Fruit fly (Drosophila melanogaster) whole organism, embryonic: ENCODE data around the gene mia.
A peak's percentile ranks its signal among the peaks of the same experiment; 100 is the strongest.

Experiments used
- Ada2b ChIP-seq: fragments of 200-800 bp; sonication (Bioruptor generic); IDR thresholded peaks from 2 replicates; pipeline ENCODE4 v1.3.6; 2022; ENCODE audit warnings: missing biosample characterization, missing genetic modification characterization
- Blimp-1 ChIP-seq: fragments of 200-800 bp; sonication (Bioruptor generic); optimal IDR thresholded peaks from 3 replicates; lab custom pipeline; 2018; ENCODE audit warnings: missing biosample characterization, missing genetic modification characterization, mild to moderate bottlenecking, moderate library complexity, missing genetic modification reagents
- C15 ChIP-seq: fragments of 200-800 bp; sonication (Bioruptor generic); IDR thresholded peaks from 3 replicates; pipeline ENCODE4 v1.3.6; 2022; ENCODE audit warnings: missing biosample characterization, missing genetic modification characterization
- CG10274 ChIP-seq: fragments of 200-800 bp; sonication (Bioruptor generic); optimal IDR thresholded peaks from 3 replicates; lab custom pipeline; 2017; ENCODE audit warnings: missing biosample characterization, mild to moderate bottlenecking, missing genetic modification characterization
- CG10654 ChIP-seq: fragments of 200-800 bp; sonication (Bioruptor generic); optimal IDR thresholded peaks from 2 replicates; lab custom pipeline; 2016; ENCODE audit warnings: missing biosample characterization, missing genetic modification characterization
- CG10979 ChIP-seq: fragments of 200-800 bp; sonication (Bioruptor generic); optimal IDR thresholded peaks from 2 replicates; lab custom pipeline; 2018; ENCODE audit warnings: missing biosample characterization, mild to moderate bottlenecking, missing genetic modification characterization, moderate library complexity
- CG11093 ChIP-seq: fragments of 200-800 bp; sonication (Bioruptor generic); IDR thresholded peaks from 3 replicates; pipeline ENCODE4 v1.3.6; 2022; ENCODE audit warnings: missing biosample characterization, missing genetic modification characterization
- CG11560 ChIP-seq: fragments of 200-800 bp; sonication (Bioruptor generic); IDR thresholded peaks from 3 replicates; pipeline ENCODE4 v1.3.6; 2022; ENCODE audit warnings: missing biosample characterization, missing genetic modification characterization
- CG14860 ChIP-seq: fragments of 200-800 bp; sonication (Bioruptor generic); IDR thresholded peaks from 3 replicates; pipeline ENCODE4 v1.3.6; 2022; ENCODE audit warnings: missing biosample characterization, missing genetic modification characterization; ENCODE audit not compliant: partially characterized antibody
- CG1529 ChIP-seq: fragments of 200-800 bp; sonication (Bioruptor generic); optimal IDR thresholded peaks from 3 replicates; lab custom pipeline; 2018; ENCODE audit warnings: missing biosample characterization, missing genetic modification characterization
- CG1603 ChIP-seq: fragments of 200-800 bp; sonication (Bioruptor generic); optimal IDR thresholded peaks from 2 replicates; lab custom pipeline; 2019; ENCODE audit warnings: missing biosample characterization, mild to moderate bottlenecking, missing genetic modification characterization, moderate library complexity
- CG1647 ChIP-seq: fragments of 200-800 bp; sonication (Bioruptor generic); optimal IDR thresholded peaks from 3 replicates; lab custom pipeline; 2016; ENCODE audit warnings: missing biosample characterization, missing genetic modification characterization
- CG17361 ChIP-seq: fragments of 200-800 bp; sonication (Bioruptor generic); IDR thresholded peaks from 3 replicates; pipeline ENCODE4 v1.3.6; 2022; ENCODE audit warnings: missing biosample characterization, missing genetic modification characterization
- CG1792 ChIP-seq: fragments of 200-800 bp; sonication (Bioruptor generic); optimal IDR thresholded peaks from 2 replicates; lab custom pipeline; 2016; ENCODE audit warnings: missing biosample characterization, missing genetic modification characterization
- CG2116 ChIP-seq: fragments of 200-800 bp; sonication (Bioruptor generic); optimal IDR thresholded peaks from 3 replicates; lab custom pipeline; 2018; ENCODE audit warnings: missing biosample characterization, mild to moderate bottlenecking, missing genetic modification characterization
- CG2875 ChIP-seq: fragments of 200-800 bp; sonication (Bioruptor generic); optimal IDR thresholded peaks from 2 replicates; lab custom pipeline; 2017; ENCODE audit warnings: missing biosample characterization, mild to moderate bottlenecking, missing genetic modification characterization, missing genetic modification reagents
- CG31388 ChIP-seq: fragments of 200-800 bp; sonication (Bioruptor generic); optimal IDR thresholded peaks from 2 replicates; lab custom pipeline; 2016; ENCODE audit warnings: missing biosample characterization, missing genetic modification characterization
- CG33557 ChIP-seq: fragments of 200-800 bp; sonication (Bioruptor generic); optimal IDR thresholded peaks from 2 replicates; lab custom pipeline; 2019; ENCODE audit warnings: missing biosample characterization, mild to moderate bottlenecking, missing genetic modification characterization, moderate library complexity
- CG3407 ChIP-seq: fragments of 200-800 bp; sonication (Bioruptor generic); optimal IDR thresholded peaks from 2 replicates; lab custom pipeline; 2018; ENCODE audit warnings: missing biosample characterization, mild to moderate bottlenecking, missing genetic modification characterization
- CG4617 ChIP-seq: fragments of 200-800 bp; sonication (Bioruptor generic); optimal IDR thresholded peaks from 3 replicates; lab custom pipeline; 2016; ENCODE audit warnings: missing biosample characterization, missing genetic modification characterization, borderline replicate concordance
- CG4707 ChIP-seq: fragments of 200-800 bp; sonication (Bioruptor generic); optimal IDR thresholded peaks from 2 replicates; lab custom pipeline; 2018; ENCODE audit warnings: missing biosample characterization, mild to moderate bottlenecking, missing genetic modification characterization, moderate library complexity
- CG6654 ChIP-seq: fragments of 200-800 bp; sonication (Bioruptor generic); optimal IDR thresholded peaks from 2 replicates; lab custom pipeline; 2017; ENCODE audit warnings: missing biosample characterization, mild to moderate bottlenecking, missing genetic modification characterization
- CG7745 ChIP-seq: fragments of 200-800 bp; sonication (Bioruptor generic); optimal IDR thresholded peaks from 2 replicates; lab custom pipeline; 2018; ENCODE audit warnings: missing biosample characterization, mild to moderate bottlenecking, missing genetic modification characterization, moderate library complexity
- CG8924 ChIP-seq: fragments of 200-800 bp; optimal IDR thresholded peaks from 3 replicates; lab custom pipeline; 2019; ENCODE audit warnings: missing biosample characterization, mild to moderate bottlenecking, missing genetic modification characterization, moderate library complexity
- Dp ChIP-seq: fragments of 200-800 bp; sonication (Bioruptor generic); optimal IDR thresholded peaks from 2 replicates; lab custom pipeline; 2018; ENCODE audit warnings: missing biosample characterization, mild to moderate bottlenecking, missing genetic modification characterization, moderate library complexity
- Dref ChIP-seq: fragments of 200-800 bp; sonication (Bioruptor generic); IDR thresholded peaks from 2 replicates; pipeline ENCODE4 v1.3.6; 2022; ENCODE audit warnings: missing biosample characterization, missing genetic modification characterization
- Ets97D ChIP-seq: fragments of 200-800 bp; sonication (Bioruptor generic); optimal IDR thresholded peaks from 3 replicates; lab custom pipeline; 2016; ENCODE audit warnings: missing biosample characterization, missing genetic modification characterization
- Fer1 ChIP-seq: fragments of 200-800 bp; sonication (Bioruptor generic); optimal IDR thresholded peaks from 2 replicates; lab custom pipeline; 2017; ENCODE audit warnings: missing biosample characterization, mild to moderate bottlenecking, missing genetic modification characterization
- HHEX ChIP-seq: fragments of 200-800 bp; sonication (Bioruptor generic); optimal IDR thresholded peaks from 3 replicates; lab custom pipeline; 2017; ENCODE audit warnings: missing biosample characterization, mild to moderate bottlenecking, missing genetic modification characterization, missing genetic modification reagents
- Hr39 ChIP-seq: fragments of >200 bp; optimal IDR thresholded peaks from 2 replicates; lab custom pipeline; 2017
- NFAT ChIP-seq: fragments of 200-800 bp; sonication (Bioruptor generic); IDR thresholded peaks from 2 replicates; pipeline ENCODE4 v1.3.6; 2022; ENCODE audit warnings: missing biosample characterization, missing genetic modification characterization
- Opbp ChIP-seq: fragments of 200-800 bp; sonication (Bioruptor generic); IDR thresholded peaks from 3 replicates; pipeline ENCODE4 v1.3.6; 2022; ENCODE audit warnings: missing biosample characterization, missing genetic modification characterization; ENCODE audit not compliant: partially characterized antibody
- Xbp1 ChIP-seq: fragments of 200-800 bp; sonication (Bioruptor generic); optimal IDR thresholded peaks from 3 replicates; lab custom pipeline; 2016; ENCODE audit warnings: missing biosample characterization, mild to moderate bottlenecking, missing genetic modification characterization
- Xrp1 ChIP-seq: fragments of 200-800 bp; sonication (Bioruptor generic); IDR thresholded peaks from 2 replicates; pipeline ENCODE4 v1.3.6; 2022; ENCODE audit warnings: missing biosample characterization, missing genetic modification characterization
- bowl ChIP-seq: fragments of 200-800 bp; sonication (Bioruptor generic); IDR thresholded peaks from 2 replicates; pipeline ENCODE4 v1.3.6; 2022; ENCODE audit warnings: missing biosample characterization, missing genetic modification characterization
- cad ChIP-seq: fragments of >200 bp; optimal IDR thresholded peaks from 2 replicates; lab custom pipeline; 2017; ENCODE audit warnings: missing biosample characterization, missing genetic modification characterization
- cato ChIP-seq: fragments of 200-800 bp; sonication (Bioruptor generic); optimal IDR thresholded peaks from 2 replicates; lab custom pipeline; 2016; ENCODE audit warnings: missing biosample characterization, missing genetic modification characterization, borderline replicate concordance
- ewg ChIP-seq: fragments of 200-800 bp; sonication (Bioruptor generic); optimal IDR thresholded peaks from 3 replicates; lab custom pipeline; 2017; ENCODE audit warnings: mild to moderate bottlenecking, missing biosample characterization, missing genetic modification reagents, missing genetic modification characterization
- fd102C ChIP-seq: fragments of 200-800 bp; sonication (Bioruptor generic); optimal IDR thresholded peaks from 2 replicates; lab custom pipeline; 2018; ENCODE audit warnings: missing biosample characterization, mild to moderate bottlenecking, missing genetic modification characterization, moderate library complexity
- ind ChIP-seq: fragments of 200-800 bp; sonication (Bioruptor generic); optimal IDR thresholded peaks from 3 replicates; lab custom pipeline; 2016; ENCODE audit warnings: missing biosample characterization, missing genetic modification characterization
- jing ChIP-seq: fragments of 200-800 bp; sonication (Bioruptor generic); optimal IDR thresholded peaks from 2 replicates; lab custom pipeline; 2018; ENCODE audit warnings: missing biosample characterization, mild to moderate bottlenecking, missing genetic modification characterization
- lbe ChIP-seq: fragments of 200-800 bp; sonication (Bioruptor generic); optimal IDR thresholded peaks from 2 replicates; lab custom pipeline; 2016; ENCODE audit warnings: missing biosample characterization, mild to moderate bottlenecking, missing genetic modification characterization
- pho ChIP-seq: fragments of 200-800 bp; sonication (Bioruptor generic); optimal IDR thresholded peaks from 2 replicates; lab custom pipeline; 2016; ENCODE audit warnings: missing biosample characterization, missing genetic modification characterization
- ro ChIP-seq: fragments of 200-800 bp; sonication (Bioruptor generic); IDR thresholded peaks from 2 replicates; pipeline ENCODE4 v1.3.6; 2022; ENCODE audit warnings: missing biosample characterization, missing genetic modification characterization
- row ChIP-seq: fragments of 200-800 bp; sonication (Bioruptor generic); IDR thresholded peaks from 3 replicates; pipeline ENCODE4 v1.3.6; 2022; ENCODE audit warnings: missing biosample characterization, missing genetic modification characterization
- slp2 ChIP-seq: fragments of 200-800 bp; sonication (Bioruptor generic); optimal IDR thresholded peaks from 2 replicates; lab custom pipeline; 2016; ENCODE audit warnings: missing biosample characterization, missing genetic modification characterization
- ssp ChIP-seq: fragments of 200-800 bp; sonication (Bioruptor generic); IDR thresholded peaks from 2 replicates; pipeline ENCODE4 v1.3.6; 2022; ENCODE audit warnings: missing biosample characterization, missing genetic modification characterization
- tll ChIP-seq, 2 experiments: fragments of 200-800 bp in 1 of 2; fragments of >200 bp in 1 of 2; sonication (Bioruptor generic) in 1 of 2; optimal IDR thresholded peaks; 2 replicates each; lab custom pipeline; 2017 to 2019; ENCODE audit warnings: missing biosample characterization in 2 of 2, missing genetic modification characterization in 2 of 2, mild to moderate bottlenecking in 1 of 2, moderate library complexity in 1 of 2
- tna ChIP-seq: fragments of 200-800 bp; sonication (Bioruptor generic); IDR thresholded peaks from 2 replicates; pipeline ENCODE4 v1.3.6; 2022; ENCODE audit warnings: missing biosample characterization, missing genetic modification characterization; ENCODE audit not compliant: partially characterized antibody
- usp ChIP-seq: fragments of >200 bp; optimal IDR thresholded peaks from 2 replicates; lab custom pipeline; 2017; ENCODE audit warnings: missing biosample characterization, missing genetic modification characterization
- zfh1 ChIP-seq: fragments of 200-800 bp; sonication (Bioruptor generic); IDR thresholded peaks from 3 replicates; pipeline ENCODE4 v1.3.6; 2022; ENCODE audit warnings: missing biosample characterization, missing genetic modification characterization

Gene mia

dm6 chr3R:5568590-5568989, 17.6 kb upstream of the mia start, which contains the start of the genes CG2931 and Rheb (continued):
- TF ChIP-seq slp2 (GFP tag; lab: Kevin White, UChicago), result peak; percentile 14
- no peak for TF ChIP-seq Fer1 (GFP tag; lab: Kevin White, UChicago)
- no peak for TF ChIP-seq tll (GFP tag; optimal IDR thresholded peaks at IDR 0.05; lab: Kevin White, UChicago)
- TF ChIP-seq row (GFP tag; lab: Robert Waterston, UW), result peak; percentile 94
- TF ChIP-seq CG1647, result peak; percentile 63
- TF ChIP-seq usp, result no peak
- TF ChIP-seq CG4707 (GFP tag; lab: Kevin White, UChicago), result no peak
- TF ChIP-seq CG1529 (GFP tag; lab: Kevin White, UChicago), result peak; percentile 4
- TF ChIP-seq CG33557 (GFP tag; lab: Kevin White, UChicago), result peak; percentile 44
- TF ChIP-seq ind, result peak; percentile 76
- peak; percentile 81 for TF ChIP-seq Xrp1 (GFP tag; lab: Robert Waterston, UW)
- TF ChIP-seq Hr39, result no peak
- TF ChIP-seq Dref (GFP tag; lab: Robert Waterston, UW), result peak; percentile 63
- TF ChIP-seq CG10274 (GFP tag; lab: Kevin White, UChicago), result no peak
- TF ChIP-seq CG2116 (GFP tag; lab: Kevin White, UChicago), result peak; percentile 83
- TF ChIP-seq pho (GFP tag; lab: Kevin White, UChicago), result peak; percentile 43
- TF ChIP-seq cato, result no peak
- peak; percentile 44; the same call in 1 of the 3 replicates for TF ChIP-seq Opbp (GFP tag; lab: Robert Waterston, UW)
- TF ChIP-seq Dp (GFP tag; lab: Kevin White, UChicago), result peak; percentile 35
- no peak for TF ChIP-seq ro (GFP tag; lab: Robert Waterston, UW)
- TF ChIP-seq Blimp-1 (GFP tag; lab: Kevin White, UChicago), result peak; percentile 60
- TF ChIP-seq tna (GFP tag; lab: Robert Waterston, UW), result peak; percentile 64
- TF ChIP-seq CG31388, result no peak
- no peak for TF ChIP-seq CG6654
- TF ChIP-seq jing (GFP tag; lab: Kevin White, UChicago), result no peak
- TF ChIP-seq CG14860 (GFP tag; lab: Robert Waterston, UW), result peak; percentile 63; the same call in 2 of the 3 replicates
- peak; percentile 30 for TF ChIP-seq lbe (GFP tag; lab: Kevin White, UChicago)
- no peak for TF ChIP-seq CG11560 (tag; lab: Robert Waterston, UW)
- TF ChIP-seq Xbp1 (GFP tag; lab: Kevin White, UChicago), result peak; percentile 77
- no peak for TF ChIP-seq fd102C
- TF ChIP-seq ssp (GFP tag; lab: Robert Waterston, UW), result peak; percentile 93
- TF ChIP-seq CG2875 (GFP tag; lab: Kevin White, UChicago), result peak; percentile 0
- peak; percentile 80 for TF ChIP-seq CG1603
- peak; percentile 66; the same call in 2 of the 3 replicates for TF ChIP-seq zfh1 (GFP tag; lab: Robert Waterston, UW)
- peak; percentile 56 for TF ChIP-seq CG10654 (GFP tag; lab: Kevin White, UChicago)
- no peak for TF ChIP-seq cad (GFP tag; lab: Kevin White, UChicago)
- peak; percentile 65; the same call in 1 of the 3 replicates for TF ChIP-seq CG17361 (GFP tag; lab: Robert Waterston, UW)
- TF ChIP-seq NFAT, result no peak
- TF ChIP-seq Ada2b (GFP tag; lab: Robert Waterston, UW), result peak; percentile 74
- peak; percentile 45 for TF ChIP-seq ewg
- peak; percentile 76 for TF ChIP-seq Ets97D
- no peak for TF ChIP-seq bowl (GFP tag; lab: Robert Waterston, UW)
- peak; percentile 22 for TF ChIP-seq CG3407 (GFP tag; lab: Kevin White, UChicago)
- TF ChIP-seq CG10979 (tag; lab: Kevin White, UChicago), result peak; percentile 58
- peak; percentile 87 for TF ChIP-seq CG4617 (GFP tag; lab: Kevin White, UChicago)
- peak; percentile 27 for TF ChIP-seq HHEX (GFP tag; lab: Kevin White, UChicago)
- no peak for TF ChIP-seq C15 (GFP tag; lab: Robert Waterston, UW)
- no peak for TF ChIP-seq CG7745
- no peak for TF ChIP-seq CG1792 (GFP tag; lab: Kevin White, UChicago)
- no peak for TF ChIP-seq CG11093 (GFP tag; lab: Robert Waterston, UW)
- TF ChIP-seq CG8924, result peak; percentile 72
